Worm (Caenorhabditis elegans) whole organism, early embryonic: ENCODE results near the gene Y47D3A.20.

Experiments
- ama-1 ChIP-seq: fragments of 150-350 bp; optimal IDR thresholded peaks from 2 replicates; lab custom pipeline; 2014
- ceh-13 ChIP-seq: fragments of 200-800 bp; sonication (Bioruptor generic); optimal IDR thresholded peaks from 2 replicates; lab custom pipeline; 2018; ENCODE audit warnings: mild to moderate bottlenecking, missing genetic modification characterization, missing compliant biosample characterization
- flt-1 ChIP-seq: fragments of 200-800 bp; sonication (Bioruptor generic); IDR thresholded peaks from 2 replicates; pipeline ENCODE4 v1.3.6; 2022; ENCODE audit warnings: missing genetic modification characterization, missing compliant biosample characterization
- hmbx-1 ChIP-seq: sonication (generic microtip); optimal IDR thresholded peaks from 2 replicates; lab custom pipeline; 2016; ENCODE audit warnings: mild to moderate bottlenecking, missing genetic modification characterization, missing compliant biosample characterization
- hnd-1 ChIP-seq: sonication (generic microtip); optimal IDR thresholded peaks from 2 replicates; lab custom pipeline; 2016; ENCODE audit warnings: missing genetic modification characterization, missing compliant biosample characterization
- tbx-37 ChIP-seq: fragments of 200-800 bp; sonication (Bioruptor generic); conservative IDR thresholded peaks from 2 replicates; pipeline ENCODE4 v1.3.6; 2022; ENCODE audit warnings: missing genetic modification reagents, missing genetic modification characterization, missing compliant biosample characterization

ce11 chrIII:11289876-11290275 is 15.0 kb downstream of the Y47D3A.20 start:
- TF ChIP-seq ama-1 (no peak), tbx-37 (no peak), flt-1 (GFP tag; lab: Robert Waterston, UW) (no peak), hmbx-1 (tag; lab: Kevin White, UChicago) (no peak), ceh-13 (GFP tag; lab: Kevin White, UChicago) (no peak), hnd-1 (tag; lab: Kevin White, UChicago) (no peak)
